Worm (Caenorhabditis elegans) whole organism, midembryonic: ENCODE measurements around the gene nas-17.
"Not testable (repeated sequence)": the region's sequence is repeated elsewhere in the genome, so short reads cannot be mapped to it uniquely, and the experiment has no call there.

ENCODE experiments used
- T22C8.4 ChIP-seq: fragments of 200-800 bp; sonication (Bioruptor generic); IDR thresholded peaks from 2 replicates; pipeline ENCODE4 v1.3.6; 2022; ENCODE audit warnings: missing genetic modification characterization, missing compliant biosample characterization
- flt-1 ChIP-seq: fragments of 200-800 bp; sonication (Bioruptor generic); IDR thresholded peaks from 2 replicates; pipeline ENCODE4 v1.3.6; 2022; ENCODE audit warnings: missing genetic modification characterization, missing compliant biosample characterization
- med-1 ChIP-seq: sonication (generic microtip); optimal IDR thresholded peaks from 2 replicates; lab custom pipeline; 2017; ENCODE audit warnings: missing genetic modification characterization, mild to moderate bottlenecking, missing compliant biosample characterization, antibody characterized with exemption, missing genetic modification reagents; ENCODE audit not compliant: insufficient read depth
- tab-1 ChIP-seq: fragments of 200-800 bp; sonication (Bioruptor generic); IDR thresholded peaks from 2 replicates; pipeline ENCODE4 v1.3.6; 2022; ENCODE audit warnings: missing genetic modification characterization, missing compliant biosample characterization
- ztf-23 ChIP-seq: fragments of 200-800 bp; sonication (Bioruptor generic); IDR thresholded peaks from 2 replicates; pipeline ENCODE4 v1.3.6; 2022; ENCODE audit warnings: missing genetic modification reagents, missing genetic modification characterization, missing compliant biosample characterization

DNA sequence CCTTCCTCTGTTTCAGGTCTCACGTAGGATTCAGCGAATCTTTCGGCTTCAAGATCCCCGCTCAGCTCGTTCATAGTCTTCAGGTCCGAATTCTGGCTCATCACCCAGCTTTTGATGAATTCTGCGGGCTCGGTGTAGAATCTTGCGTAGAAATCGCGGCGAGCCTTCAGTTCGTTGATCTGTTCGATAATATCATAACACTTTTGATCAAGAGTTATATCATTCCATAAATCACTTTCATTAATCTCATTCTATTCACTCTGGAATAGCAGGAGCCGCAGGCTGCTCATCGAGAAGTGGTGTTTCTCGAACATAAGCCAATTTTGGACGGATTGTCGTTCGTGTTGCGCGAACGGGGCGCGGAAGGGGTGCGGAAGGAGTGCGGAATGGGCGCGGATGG is 3.7 kb upstream of the nas-17 start, which contains the start of gene K03B8.4:
- TF ChIP-seq tab-1 (GFP tag; lab: Robert Waterston, UW); ztf-23 (GFP tag; lab: Robert Waterston, UW); med-1 (GFP tag; lab: Kevin White, UChicago); T22C8.4 (GFP tag; lab: Robert Waterston, UW); flt-1 (GFP tag; lab: Robert Waterston, UW): not testable (repeated sequence)
